Fruit fly (Drosophila melanogaster): Measurements from ENCODE around the gene Reps.

The Reps gene

DNA sequence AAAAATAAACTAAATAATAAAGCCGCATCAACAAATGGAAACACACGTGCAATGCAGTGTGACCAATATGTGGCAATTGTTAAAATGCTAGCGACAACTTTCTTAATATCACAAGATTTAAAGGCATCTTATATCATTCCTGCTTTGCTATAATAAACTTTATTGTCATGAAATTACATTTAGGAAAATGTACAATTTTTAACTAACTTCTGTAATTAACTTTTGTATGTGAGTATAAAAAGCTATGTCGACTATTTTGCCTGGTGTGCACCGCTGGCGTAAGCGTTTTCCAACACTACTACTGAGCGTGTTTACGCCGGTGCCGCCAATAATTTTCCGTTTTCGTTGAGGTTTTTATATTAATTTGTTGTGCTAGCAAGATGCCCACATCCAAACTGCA, 17.1 kb upstream of the Reps start, which contains the start of the genes Csl4 and Nup160 (continued):
- peak; percentile 46 for TF ChIP-seq ftz-f1 (GFP tag; optimal IDR thresholded peaks at IDR 0.05)
- TF ChIP-seq Hr39 (optimal IDR thresholded peaks at IDR 0.05): no peak
- TF ChIP-seq CG17361 (GFP tag; IDR thresholded peaks at IDR 0.05): no peak
- no peak for TF ChIP-seq D19A (tag; optimal IDR thresholded peaks at IDR 0.05)
- peak; percentile 66 for TF ChIP-seq CG9727 (GFP tag; optimal IDR thresholded peaks at IDR 0.05)
- peak; percentile 29; the same call in 1 of the 2 replicates for TF ChIP-seq Dref (GFP tag; IDR thresholded peaks at IDR 0.05)
- TF ChIP-seq CG14667 (GFP tag; IDR thresholded peaks at IDR 0.05): 0 out of 2 replicates have a peak, but pooled peaks have one; percentile 34
- TF ChIP-seq otp (GFP tag; IDR thresholded peaks at IDR 0.05): 0 out of 3 replicates have a peak, but pooled peaks have one; percentile 62
- TF ChIP-seq CG11695 (GFP tag; IDR thresholded peaks at IDR 0.05): peak; percentile 68
- TF ChIP-seq Ravus (GFP tag; IDR thresholded peaks at IDR 0.05): peak; percentile 16
- TF ChIP-seq eve (GFP tag; optimal IDR thresholded peaks at IDR 0.05): no peak
- no peak for TF ChIP-seq Asciz (GFP tag; optimal IDR thresholded peaks at IDR 0.05)
- TF ChIP-seq CG31441 (GFP tag; IDR thresholded peaks at IDR 0.05): no peak
- TF ChIP-seq dati (GFP tag; IDR thresholded peaks at IDR 0.05): no peak
- TF ChIP-seq mld (GFP tag; IDR thresholded peaks at IDR 0.05; ENCODE audit: partially characterized antibody): no peak
- TF ChIP-seq CG18011 (GFP tag; optimal IDR thresholded peaks at IDR 0.05): peak; percentile 65
- peak; percentile 83 for TF ChIP-seq maf-S (GFP tag; optimal IDR thresholded peaks at IDR 0.05)
- TF ChIP-seq ro (GFP tag; IDR thresholded peaks at IDR 0.05): no peak
- TF ChIP-seq chinmo (GFP tag; IDR thresholded peaks at IDR 0.05; ENCODE audit: partially characterized antibody): no peak
- TF ChIP-seq CG17385 (GFP tag; optimal IDR thresholded peaks at IDR 0.05): peak; percentile 75
- TF ChIP-seq CG4617 (GFP tag; optimal IDR thresholded peaks at IDR 0.05; ENCODE audit: borderline replicate concordance): peak; percentile 83
- TF ChIP-seq Med (GFP tag): peak; percentile 98
- TF ChIP-seq CG31365 (tag; optimal IDR thresholded peaks at IDR 0.05): no peak
- TF ChIP-seq CG12769 (tag; optimal IDR thresholded peaks at IDR 0.05): no peak
- peak; percentile 19 for TF ChIP-seq exex (tag; optimal IDR thresholded peaks at IDR 0.05)
- no peak for TF ChIP-seq Sox102F (GFP tag; optimal IDR thresholded peaks at IDR 0.05)

DNA sequence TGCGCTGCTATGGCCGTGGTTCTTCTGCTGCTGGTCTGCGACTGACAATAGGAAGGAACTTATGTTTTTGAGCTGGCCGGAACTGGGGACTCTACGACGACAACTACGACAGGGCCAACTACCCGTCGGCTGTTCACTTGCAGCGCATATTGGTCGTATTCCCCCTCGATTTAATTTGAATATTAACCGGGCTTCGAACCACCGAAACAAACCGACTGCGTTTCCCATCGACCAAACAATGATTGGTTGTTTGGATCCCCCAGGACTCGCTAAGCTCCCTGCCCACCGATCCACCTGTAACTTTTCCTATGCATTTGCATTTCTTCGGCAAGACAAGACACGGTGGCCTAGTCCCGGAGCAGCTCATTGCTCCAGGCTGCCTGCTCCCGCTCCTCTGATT, 15.2 kb upstream of the Reps start, which contains the start of gene Dnaaf4:
Gene Dnaaf4 (minus strand): TSS at position 101 of the 400 bp plus-strand sequence.
- TF ChIP-seq ttk (GFP tag; IDR thresholded peaks at IDR 0.05): 0 out of 2 replicates have a peak, but pooled peaks have one; percentile 12
- no peak for TF ChIP-seq Oaz (GFP tag; IDR thresholded peaks at IDR 0.05)
- no peak for TF ChIP-seq CG11247 (GFP tag; IDR thresholded peaks at IDR 0.05)
- no peak for TF ChIP-seq Bteb2 (GFP tag; optimal IDR thresholded peaks at IDR 0.05)
- TF ChIP-seq nerfin-2 (GFP tag; IDR thresholded peaks at IDR 0.05; ENCODE audit: partially characterized antibody): 0 out of 2 replicates have a peak, but pooled peaks have one; percentile 23
- peak; percentile 31 for TF ChIP-seq Med (GFP tag)

DNA sequence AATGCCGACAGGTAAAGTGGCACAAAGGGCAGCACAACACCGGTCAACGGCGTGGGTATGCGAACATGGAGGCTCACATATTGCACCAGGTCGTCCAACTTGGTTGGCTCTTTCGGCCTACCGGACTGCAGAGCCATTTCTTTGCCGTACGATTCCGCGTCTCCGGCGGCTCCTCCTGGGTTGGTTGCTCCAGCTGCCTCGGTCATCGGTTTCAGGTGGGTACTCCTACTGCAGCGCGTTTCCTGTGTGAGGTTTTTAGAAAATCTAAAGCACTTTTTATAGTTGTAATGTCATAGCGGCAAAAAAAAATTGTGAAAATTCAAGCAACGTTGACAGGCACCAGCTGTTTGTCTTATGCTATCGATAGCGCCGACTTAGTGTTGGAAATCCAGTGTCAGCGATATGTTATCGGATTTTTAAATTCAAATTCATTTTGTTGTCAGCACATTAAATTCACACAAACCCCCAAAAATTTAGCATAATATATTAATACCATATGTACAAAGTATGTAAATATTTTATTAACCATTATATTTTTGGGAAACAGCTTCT, 13.6 kb upstream of the Reps start, which contains the start of gene CG6230:
Gene CG6230 (minus strand): TSS at position 354 of the 552 bp plus-strand sequence.
- TF ChIP-seq Oaz (GFP tag; IDR thresholded peaks at IDR 0.05) (no peak), Chrac-16 (GFP tag; optimal IDR thresholded peaks at IDR 0.05) (no peak), Mes4 (GFP tag; optimal IDR thresholded peaks at IDR 0.05) (no peak), Doc3 (GFP tag; IDR thresholded peaks at IDR 0.05; ENCODE audit: partially characterized antibody) (peak; percentile 51; the same call in 1 of the 3 replicates), CG17612 (GFP tag; IDR thresholded peaks at IDR 0.05) (no peak), Elba2 (GFP tag; optimal IDR thresholded peaks at IDR 0.05) (no peak), gem (tag; optimal IDR thresholded peaks at IDR 0.05) (no peak), NK7.1 (GFP tag; optimal IDR thresholded peaks at IDR 0.05) (no peak), aop (GFP tag; IDR thresholded peaks at IDR 0.05) (no peak), ind (GFP tag; optimal IDR thresholded peaks at IDR 0.05) (no peak), dpn (GFP tag; optimal IDR thresholded peaks at IDR 0.05) (no peak), Adf1 (GFP tag; IDR thresholded peaks at IDR 0.05) (no peak), CG3065 (GFP tag; optimal IDR thresholded peaks at IDR 0.05) (no peak), unc-4 (GFP tag; IDR thresholded peaks at IDR 0.05; ENCODE audit: partially characterized antibody) (peak; percentile 68), CG2120 (GFP tag; optimal IDR thresholded peaks at IDR 0.05) (no peak), CG2199 (GFP tag; IDR thresholded peaks at IDR 0.05) (no peak), CG16863 (GFP tag; optimal IDR thresholded peaks at IDR 0.05) (no peak), oc (tag; optimal IDR thresholded peaks at IDR 0.05) (no peak), pan (optimal IDR thresholded peaks at IDR 0.05) (no peak), pan (GFP tag; optimal IDR thresholded peaks at IDR 0.05 in 1 of 2, IDR thresholded peaks at IDR 0.05 in 1 of 2) (no peak), CG4617 (GFP tag; optimal IDR thresholded peaks at IDR 0.05; ENCODE audit: borderline replicate concordance) (peak; percentile 59)

Measured in whole organism, embryonic.